Worm (Caenorhabditis elegans): ENCODE data around the gene ZK177.1.
A peak's percentile ranks its signal among the peaks of the same experiment; 100 is the strongest.

Gene ZK177.1

ce11 chrII:5512473-5513097 lies 15.4 kb upstream of the ZK177.1 start (continued):
- no peak for TF ChIP-seq ama-1 (optimal IDR thresholded peaks at IDR 0.05)
- TF ChIP-seq daf-12 (tag; optimal IDR thresholded peaks at IDR 0.05), result no peak
- TF ChIP-seq dmd-6 (GFP tag; IDR thresholded peaks at IDR 0.05), result peak; percentile 94
- TF ChIP-seq pha-4 (GFP tag; IDR thresholded peaks at IDR 0.05), result no peak
- TF ChIP-seq pha-4 (tag; optimal IDR thresholded peaks at IDR 0.05), result no peak
- TF ChIP-seq nhr-77 (tag; optimal IDR thresholded peaks at IDR 0.05), result peak; percentile 76
- no peak for TF ChIP-seq mdl-1 (tag; optimal IDR thresholded peaks at IDR 0.05)

- TF ChIP-seq ceh-82 (tag; optimal IDR thresholded peaks at IDR 0.05) (no peak), ctbp-1 (GFP tag; IDR thresholded peaks at IDR 0.05) (no peak), spr-1 (tag; optimal IDR thresholded peaks at IDR 0.05) (no peak), zip-2 (tag; optimal IDR thresholded peaks at IDR 0.05) (no peak), aha-1 (tag) (peak; percentile 46), pqm-1 (tag; optimal IDR thresholded peaks at IDR 0.05) (peak; percentile 40), skn-1 (tag; optimal IDR thresholded peaks at IDR 0.05) (no peak), nhr-6 (tag; optimal IDR thresholded peaks at IDR 0.05) (no peak), nhr-10 (tag; optimal IDR thresholded peaks at IDR 0.05) (no peak), mxl-3 (GFP tag; optimal IDR thresholded peaks at IDR 0.05) (no peak), ZK546.5 (tag; optimal IDR thresholded peaks at IDR 0.05) (no peak), mdt-29 (GFP tag; IDR thresholded peaks at IDR 0.05) (no peak), lim-7 (GFP tag; IDR thresholded peaks at IDR 0.05) (no peak)
Measured at ce11 chrII:5514846-5515245, 13.1 kb upstream of the ZK177.1 start, which contains the start of gene sahd-1. Gene sahd-1 (minus strand): TSS chrII:5514945.

ce11 chrII:5515542-5515941 lies 12.4 kb upstream of the ZK177.1 start, which contains the start of gene ZK177.3:
Gene ZK177.3 (plus strand): TSS chrII:5515842.
- TF ChIP-seq pqm-1 (tag; optimal IDR thresholded peaks at IDR 0.05), result peak; percentile 40
- no peak for TF ChIP-seq hmg-1.1 (GFP tag; IDR thresholded peaks at IDR 0.05)

DNA sequence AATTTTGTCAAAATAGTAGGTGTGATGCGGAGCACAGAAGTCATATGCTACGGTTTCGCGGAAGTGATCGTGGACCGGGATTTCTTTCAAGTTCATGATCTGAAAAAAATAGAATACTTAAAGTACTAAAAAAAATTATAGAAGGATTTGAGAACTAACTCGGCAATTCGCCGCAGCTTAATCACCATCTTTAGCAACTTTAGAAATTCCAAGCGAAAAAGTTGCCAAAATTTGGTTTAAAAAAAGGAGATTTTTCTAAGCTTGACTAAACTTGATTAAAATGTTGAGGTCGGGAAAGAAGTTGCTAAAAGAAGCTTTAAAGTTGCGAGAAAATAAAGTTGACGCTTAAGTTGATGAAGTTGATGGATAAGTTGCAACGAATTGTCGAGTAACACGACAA lies 10.3 kb upstream of the ZK177.1 start, which contains the start of gene ZK177.9:
ZK177.9 (minus strand) TSS at position 101 of the 400 bp plus-strand sequence.
- TF ChIP-seq nhr-77 (tag; optimal IDR thresholded peaks at IDR 0.05) (no peak), lin-15B (tag; optimal IDR thresholded peaks at IDR 0.05) (no peak), Y5F2A.4 (GFP tag; optimal IDR thresholded peaks at IDR 0.05) (no peak), mdt-29 (GFP tag; IDR thresholded peaks at IDR 0.05) (no peak), R02D3.7 (tag; optimal IDR thresholded peaks at IDR 0.05) (no peak), nhr-237 (tag; optimal IDR thresholded peaks at IDR 0.05) (no peak), saeg-2 (GFP tag; IDR thresholded peaks at IDR 0.05) (no peak), nhr-28 (tag; optimal IDR thresholded peaks at IDR 0.05) (no peak), mep-1 (tag; optimal IDR thresholded peaks at IDR 0.05) (no peak), nhr-41 (GFP tag; IDR thresholded peaks at IDR 0.05) (no peak), zip-2 (tag; optimal IDR thresholded peaks at IDR 0.05) (no peak), lin-39 (tag; optimal IDR thresholded peaks at IDR 0.05) (no peak), skn-1 (tag; optimal IDR thresholded peaks at IDR 0.05) (no peak), zag-1 (tag; optimal IDR thresholded peaks at IDR 0.05) (no peak), madf-5 (GFP tag; IDR thresholded peaks at IDR 0.05) (no peak)

DNA sequence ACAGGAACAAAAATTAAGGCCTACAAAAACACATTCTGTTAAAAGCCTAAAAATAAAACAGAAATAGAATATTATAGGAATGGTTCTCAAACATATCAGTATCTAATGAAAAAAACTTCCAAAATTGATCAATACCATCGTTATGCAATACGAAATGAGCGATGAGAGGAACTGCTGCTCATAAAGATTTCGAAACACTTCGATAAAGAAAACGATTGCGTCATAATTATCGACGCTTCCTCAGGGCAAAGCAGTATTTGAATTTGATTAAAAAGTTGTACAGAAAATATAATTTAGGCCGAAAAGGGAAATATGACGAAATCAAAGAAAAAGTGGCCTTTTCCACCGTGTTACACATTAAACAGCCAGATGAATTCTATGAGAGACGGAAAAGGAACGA lies 9.9 kb upstream of the ZK177.1 start:
- TF ChIP-seq nhr-102 (tag; optimal IDR thresholded peaks at IDR 0.05), result no peak
- TF ChIP-seq mxl-3 (GFP tag; optimal IDR thresholded peaks at IDR 0.05), result no peak
- no peak for TF ChIP-seq daf-12 (tag; optimal IDR thresholded peaks at IDR 0.05)
- TF ChIP-seq lir-3 (tag; optimal IDR thresholded peaks at IDR 0.05), result no peak
- no peak for TF ChIP-seq zip-2 (tag; optimal IDR thresholded peaks at IDR 0.05)
- TF ChIP-seq php-3 (GFP tag; IDR thresholded peaks at IDR 0.05), result no peak
- no peak for TF ChIP-seq ceh-82 (tag; optimal IDR thresholded peaks at IDR 0.05)
